Worm (Caenorhabditis elegans): ENCODE results near the gene F52H2.3.

DNA sequence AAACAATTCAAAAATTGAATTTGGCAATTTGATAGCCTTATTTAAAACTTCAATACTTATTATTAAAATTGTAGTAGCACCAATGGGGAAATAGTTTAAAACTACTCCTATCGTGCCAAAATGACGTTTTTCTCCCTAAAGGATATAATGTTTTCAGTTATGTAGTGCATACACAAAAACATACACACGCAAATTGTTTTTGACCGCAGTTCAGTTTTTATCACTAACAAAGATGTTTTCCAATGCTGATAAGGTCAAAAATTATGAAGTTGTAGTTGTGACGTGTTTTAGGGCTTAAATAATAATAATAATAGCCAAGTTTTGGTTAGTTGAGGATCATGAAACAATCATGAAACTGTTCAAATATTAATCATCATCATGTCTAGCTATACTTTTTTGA is 49.2 kb upstream of the F52H2.3 start:
- TF ChIP-seq ztf-29 (GFP tag; IDR thresholded peaks at IDR 0.05) (no peak), ref-1 (GFP tag; conservative IDR thresholded peaks at IDR 0.05) (no peak), tab-1 (GFP tag; IDR thresholded peaks at IDR 0.05) (no peak), cog-1 (tag; optimal IDR thresholded peaks at IDR 0.05) (no peak), klf-2 (GFP tag; conservative IDR thresholded peaks at IDR 0.05) (no peak), flt-1 (GFP tag; IDR thresholded peaks at IDR 0.05) (no peak), med-1 (GFP tag; optimal IDR thresholded peaks at IDR 0.05; ENCODE audit: insufficient read depth) (no peak), ztf-23 (GFP tag; IDR thresholded peaks at IDR 0.05) (no peak)
